Worm (Caenorhabditis elegans) whole organism, L3 larva: ENCODE data around the gene orc-3.

Experiments
- ama-1 ChIP-seq: fragments of 150-350 bp; optimal IDR thresholded peaks from 2 replicates; lab custom pipeline; 2018
- ceh-28 ChIP-seq: fragments of 150-350 bp; optimal IDR thresholded peaks from 2 replicates; lab custom pipeline; 2014; ENCODE audit warnings: missing biosample characterization, missing genetic modification reagents, missing genetic modification characterization
- daf-12 ChIP-seq: fragments of 150-350 bp; optimal IDR thresholded peaks from 2 replicates; lab custom pipeline; 2014; ENCODE audit warnings: missing biosample characterization, missing genetic modification reagents, missing genetic modification characterization
- nhr-12 ChIP-seq: fragments of 150-350 bp; optimal IDR thresholded peaks from 2 replicates; lab custom pipeline; 2014; ENCODE audit warnings: missing biosample characterization, missing genetic modification characterization
- nhr-23 ChIP-seq: fragments of 150-350 bp; optimal IDR thresholded peaks from 2 replicates; lab custom pipeline; 2014; ENCODE audit warnings: missing biosample characterization, missing genetic modification reagents, missing genetic modification characterization
- nhr-237 ChIP-seq: fragments of 150-350 bp; optimal IDR thresholded peaks from 2 replicates; lab custom pipeline; 2014; ENCODE audit warnings: missing biosample characterization, missing genetic modification characterization
- nhr-25 ChIP-seq: sonication (generic microtip); optimal IDR thresholded peaks from 2 replicates; lab custom pipeline; 2017; ENCODE audit warnings: missing biosample characterization, missing genetic modification characterization
- snpc-4 ChIP-seq: fragments of 150-350 bp; optimal IDR thresholded peaks from 2 replicates; lab custom pipeline; 2014; ENCODE audit warnings: missing biosample characterization, missing genetic modification characterization
- unc-62 ChIP-seq: fragments of 150-350 bp; sonication (generic microtip); optimal IDR thresholded peaks from 4 replicates; lab custom pipeline; 2014; ENCODE audit warnings: missing biosample characterization, missing genetic modification reagents, missing genetic modification characterization
- ztf-11 ChIP-seq: fragments of 150-350 bp; optimal IDR thresholded peaks from 2 replicates; lab custom pipeline; 2014; ENCODE audit warnings: missing biosample characterization, missing genetic modification characterization

- TF ChIP-seq nhr-23 (tag; lab: Kevin White, UChicago) (no peak), snpc-4 (tag; lab: Kevin White, UChicago) (no peak), nhr-237 (tag; lab: Kevin White, UChicago) (no peak), ama-1 (no peak), unc-62 (no peak), ceh-28 (no peak), ztf-11 (tag; lab: Kevin White, UChicago) (no peak), daf-12 (tag; lab: Kevin White, UChicago) (no peak), nhr-25 (no peak), nhr-12 (tag; lab: Kevin White, UChicago) (no peak)
These were observed 21.6 kb downstream of the orc-3 start for ce11 chrIII:1229510-1229909.
